Fruit fly (Drosophila melanogaster) whole organism, embryonic: Measurements from ENCODE around the gene CG31267.

ENCODE experiments used
- Adf1 ChIP-seq: fragments of 200-800 bp; sonication (Bioruptor generic); IDR thresholded peaks from 2 replicates; pipeline ENCODE4 v1.3.6; 2022; ENCODE audit warnings: missing biosample characterization, missing genetic modification characterization
- B-H1 ChIP-seq: fragments of 200-800 bp; sonication (Bioruptor generic); IDR thresholded peaks from 3 replicates; pipeline ENCODE4 v1.3.6; 2022; ENCODE audit warnings: missing biosample characterization, missing genetic modification characterization
- Bgb ChIP-seq: fragments of 200-800 bp; sonication (Bioruptor generic); IDR thresholded peaks from 2 replicates; pipeline ENCODE4 v1.3.6; 2022; ENCODE audit warnings: missing biosample characterization, missing genetic modification characterization; ENCODE audit not compliant: partially characterized antibody
- CG11723 ChIP-seq: fragments of 200-800 bp; sonication (Bioruptor generic); optimal IDR thresholded peaks from 2 replicates; lab custom pipeline; 2017; ENCODE audit warnings: missing biosample characterization, mild to moderate bottlenecking, missing genetic modification characterization
- CG1233 ChIP-seq: fragments of 200-800 bp; sonication (Bioruptor generic); optimal IDR thresholded peaks from 4 replicates; lab custom pipeline; 2018; ENCODE audit warnings: missing biosample characterization, mild to moderate bottlenecking, missing genetic modification characterization
- CG14050 ChIP-seq: fragments of 200-800 bp; sonication (Bioruptor generic); IDR thresholded peaks from 3 replicates; pipeline ENCODE4 v1.3.6; 2022; ENCODE audit warnings: missing biosample characterization, missing genetic modification characterization
- CG15514 ChIP-seq: fragments of 200-800 bp; sonication (Bioruptor generic); optimal IDR thresholded peaks from 3 replicates; lab custom pipeline; 2017; ENCODE audit warnings: missing biosample characterization, missing genetic modification characterization, mild to moderate bottlenecking, moderate library complexity, missing genetic modification reagents
- CG16779 ChIP-seq: fragments of 200-800 bp; sonication (Bioruptor generic); IDR thresholded peaks from 2 replicates; pipeline ENCODE4 v1.3.6; 2022; ENCODE audit warnings: missing biosample characterization, missing genetic modification characterization
- CG17186 ChIP-seq: fragments of 200-800 bp; sonication (Bioruptor generic); optimal IDR thresholded peaks from 3 replicates; lab custom pipeline; 2017; ENCODE audit warnings: missing biosample characterization, missing genetic modification reagents, missing genetic modification characterization
- CG17328 ChIP-seq: fragments of 200-800 bp; sonication (Bioruptor generic); IDR thresholded peaks from 2 replicates; pipeline ENCODE4 v1.3.6; 2022; ENCODE audit warnings: missing biosample characterization, missing genetic modification characterization
- CG18262 ChIP-seq: fragments of 200-800 bp; optimal IDR thresholded peaks from 3 replicates; lab custom pipeline; 2019; ENCODE audit warnings: missing biosample characterization, mild to moderate bottlenecking, missing genetic modification characterization, moderate library complexity
- CG18476 ChIP-seq: fragments of 200-800 bp; sonication (Bioruptor generic); optimal IDR thresholded peaks from 2 replicates; lab custom pipeline; 2016; ENCODE audit warnings: missing biosample characterization, mild to moderate bottlenecking, missing genetic modification characterization
- CG2120 ChIP-seq: fragments of 200-800 bp; sonication (Bioruptor generic); optimal IDR thresholded peaks from 3 replicates; lab custom pipeline; 2016; ENCODE audit warnings: missing biosample characterization, missing genetic modification characterization
- CG2875 ChIP-seq: fragments of 200-800 bp; sonication (Bioruptor generic); optimal IDR thresholded peaks from 2 replicates; lab custom pipeline; 2017; ENCODE audit warnings: missing biosample characterization, mild to moderate bottlenecking, missing genetic modification characterization, missing genetic modification reagents
- CG31388 ChIP-seq: fragments of 200-800 bp; sonication (Bioruptor generic); optimal IDR thresholded peaks from 2 replicates; lab custom pipeline; 2016; ENCODE audit warnings: missing biosample characterization, missing genetic modification characterization
- CG4404 ChIP-seq: fragments of 200-800 bp; sonication (Bioruptor generic); IDR thresholded peaks from 2 replicates; pipeline ENCODE4 v1.3.6; 2022; ENCODE audit warnings: missing biosample characterization, missing genetic modification characterization
- CG5953 ChIP-seq: fragments of 200-800 bp; sonication (Bioruptor generic); IDR thresholded peaks from 2 replicates; pipeline ENCODE4 v1.3.6; 2022; ENCODE audit warnings: missing biosample characterization, missing genetic modification characterization
- CG6689 ChIP-seq: fragments of 200-800 bp; sonication (Bioruptor generic); IDR thresholded peaks from 2 replicates; pipeline ENCODE4 v1.3.6; 2022; ENCODE audit warnings: missing biosample characterization, missing genetic modification characterization
- CG6791 ChIP-seq: fragments of 200-800 bp; sonication (Bioruptor generic); IDR thresholded peaks from 3 replicates; pipeline ENCODE4 v1.3.6; 2022; ENCODE audit warnings: missing biosample characterization, missing genetic modification characterization; ENCODE audit not compliant: partially characterized antibody
- CG7745 ChIP-seq: fragments of 200-800 bp; sonication (Bioruptor generic); optimal IDR thresholded peaks from 2 replicates; lab custom pipeline; 2018; ENCODE audit warnings: missing biosample characterization, mild to moderate bottlenecking, missing genetic modification characterization, moderate library complexity
- CG8281 ChIP-seq: fragments of 200-800 bp; sonication (Bioruptor generic); optimal IDR thresholded peaks from 2 replicates; lab custom pipeline; 2018; ENCODE audit warnings: missing biosample characterization, mild to moderate bottlenecking, missing genetic modification characterization, moderate library complexity
- CG9876 ChIP-seq: fragments of 200-800 bp; sonication (Bioruptor generic); optimal IDR thresholded peaks from 2 replicates; lab custom pipeline; 2016; ENCODE audit warnings: missing biosample characterization, missing genetic modification characterization
- D ChIP-seq, 2 experiments: fragments of 200-800 bp in 1 of 2; fragments of >200 bp in 1 of 2; sonication (Bioruptor generic) in 1 of 2; optimal IDR thresholded peaks; 2 replicates in 1 of 2; 3 replicates in 1 of 2; lab custom pipeline; 2017; ENCODE audit warnings: mild to moderate bottlenecking in 1 of 2, missing biosample characterization in 1 of 2, missing genetic modification characterization in 1 of 2, missing genetic modification reagents in 1 of 2
- Hr51 ChIP-seq, 2 experiments: fragments of 200-800 bp; sonication (Bioruptor generic); optimal IDR thresholded peaks; 2 replicates in 1 of 2; 3 replicates in 1 of 2; lab custom pipeline; 2016 to 2018; ENCODE audit warnings: missing biosample characterization in 2 of 2, missing genetic modification characterization in 2 of 2, mild to moderate bottlenecking in 1 of 2, moderate library complexity in 1 of 2
- Mes4 ChIP-seq: fragments of 200-800 bp; sonication (Bioruptor generic); optimal IDR thresholded peaks from 2 replicates; lab custom pipeline; 2016; ENCODE audit warnings: missing biosample characterization, missing genetic modification characterization
- Nf-YA ChIP-seq: fragments of 200-800 bp; sonication (Bioruptor generic); IDR thresholded peaks from 2 replicates; pipeline ENCODE4 v1.3.6; 2022; ENCODE audit warnings: missing biosample characterization, missing genetic modification characterization
- Optix ChIP-seq: fragments of 200-800 bp; sonication (Bioruptor generic); IDR thresholded peaks from 3 replicates; pipeline ENCODE4 v1.3.6; 2022; ENCODE audit warnings: missing biosample characterization, missing genetic modification characterization
- ab ChIP-seq: fragments of 200-800 bp; sonication (Bioruptor generic); optimal IDR thresholded peaks from 2 replicates; lab custom pipeline; 2016; ENCODE audit warnings: missing biosample characterization, missing genetic modification characterization
- aop ChIP-seq: fragments of 200-800 bp; sonication (Bioruptor generic); IDR thresholded peaks from 2 replicates; pipeline ENCODE4 v1.3.6; 2022; ENCODE audit warnings: missing biosample characterization, missing genetic modification characterization
- ash1 ChIP-seq: fragments of 200-800 bp; sonication (Bioruptor generic); optimal IDR thresholded peaks from 2 replicates; lab custom pipeline; 2018; ENCODE audit warnings: missing biosample characterization, mild to moderate bottlenecking, missing genetic modification characterization
- cad ChIP-seq: fragments of >200 bp; optimal IDR thresholded peaks from 2 replicates; lab custom pipeline; 2017; ENCODE audit warnings: missing biosample characterization, missing genetic modification characterization
- caup ChIP-seq: fragments of 200-800 bp; sonication (Bioruptor generic); optimal IDR thresholded peaks from 3 replicates; lab custom pipeline; 2017; ENCODE audit warnings: missing biosample characterization, mild to moderate bottlenecking, missing genetic modification characterization, moderate library complexity; ENCODE audit not compliant: severe bottlenecking
- crc ChIP-seq: fragments of 200-800 bp; sonication (Bioruptor generic); optimal IDR thresholded peaks from 2 replicates; lab custom pipeline; 2016; ENCODE audit warnings: missing biosample characterization, missing genetic modification characterization
- da ChIP-seq: fragments of 200-800 bp; sonication (Bioruptor generic); optimal IDR thresholded peaks from 2 replicates; lab custom pipeline; 2016; ENCODE audit warnings: missing biosample characterization, missing genetic modification characterization
- dpn ChIP-seq, 2 experiments: fragments of 200-800 bp; sonication (Bioruptor generic); optimal IDR thresholded peaks; 3 replicates each; lab custom pipeline; 2016; ENCODE audit warnings: missing biosample characterization in 2 of 2, missing genetic modification characterization in 2 of 2
- h ChIP-seq: fragments of >200 bp; optimal IDR thresholded peaks from 2 replicates; lab custom pipeline; 2017
- hkb ChIP-seq, 2 experiments: fragments of 200-800 bp in 1 of 2; fragments of >200 bp in 1 of 2; sonication (Bioruptor generic) in 1 of 2; IDR thresholded peaks in 1 of 2; optimal IDR thresholded peaks in 1 of 2; 2 replicates each; pipeline versions ENCODE4 v1.3.6 to Lab custom; 2017 to 2022; ENCODE audit warnings: missing biosample characterization in 1 of 2, missing genetic modification characterization in 1 of 2
- jing ChIP-seq: fragments of 200-800 bp; sonication (Bioruptor generic); optimal IDR thresholded peaks from 2 replicates; lab custom pipeline; 2018; ENCODE audit warnings: missing biosample characterization, mild to moderate bottlenecking, missing genetic modification characterization
- klu ChIP-seq: fragments of 200-800 bp; sonication (Bioruptor generic); IDR thresholded peaks from 2 replicates; pipeline ENCODE4 v1.3.6; 2022; ENCODE audit warnings: missing biosample characterization, missing genetic modification characterization
- nom ChIP-seq: fragments of 200-800 bp; sonication (Bioruptor generic); optimal IDR thresholded peaks from 2 replicates; lab custom pipeline; 2017; ENCODE audit warnings: missing biosample characterization, missing genetic modification characterization, mild to moderate bottlenecking, moderate library complexity, missing genetic modification reagents
- pan ChIP-seq, 4 experiments: fragments of >200 bp in 3 of 4; fragments of 200-800 bp in 1 of 4; sonication (Bioruptor generic) in 1 of 4; optimal IDR thresholded peaks in 3 of 4; IDR thresholded peaks in 1 of 4; 2 replicates each; pipeline versions ENCODE4 v1.3.6 to Lab custom; 2017 to 2022; ENCODE audit warnings: missing biosample characterization in 2 of 4, missing genetic modification characterization in 2 of 4, mixed read lengths in 1 of 4
- peb ChIP-seq: fragments of 200-800 bp; sonication (Bioruptor generic); IDR thresholded peaks from 2 replicates; pipeline ENCODE4 v1.3.6; 2022; ENCODE audit warnings: missing biosample characterization, missing genetic modification characterization
- ro ChIP-seq: fragments of 200-800 bp; sonication (Bioruptor generic); IDR thresholded peaks from 2 replicates; pipeline ENCODE4 v1.3.6; 2022; ENCODE audit warnings: missing biosample characterization, missing genetic modification characterization
- tio ChIP-seq: fragments of 200-800 bp; sonication (Bioruptor generic); optimal IDR thresholded peaks from 2 replicates; lab custom pipeline; 2017; ENCODE audit warnings: missing biosample characterization, missing genetic modification characterization, inconsistent platforms
- tll ChIP-seq, 2 experiments: fragments of 200-800 bp in 1 of 2; fragments of >200 bp in 1 of 2; sonication (Bioruptor generic) in 1 of 2; optimal IDR thresholded peaks; 2 replicates each; lab custom pipeline; 2017 to 2019; ENCODE audit warnings: missing biosample characterization in 2 of 2, missing genetic modification characterization in 2 of 2, mild to moderate bottlenecking in 1 of 2, moderate library complexity in 1 of 2
- toy ChIP-seq: fragments of 200-800 bp; sonication (Bioruptor generic); IDR thresholded peaks from 2 replicates; pipeline ENCODE4 v1.3.6; 2022; ENCODE audit warnings: missing biosample characterization, missing genetic modification characterization
- yki ChIP-seq: fragments of >200 bp; optimal IDR thresholded peaks from 3 replicates; lab custom pipeline; 2018
- zen2 ChIP-seq: fragments of 200-800 bp; sonication (Bioruptor generic); IDR thresholded peaks from 3 replicates; pipeline ENCODE4 v1.3.6; 2022; ENCODE audit warnings: missing biosample characterization, missing genetic modification characterization; ENCODE audit not compliant: partially characterized antibody
- zfh2 ChIP-seq: fragments of 200-800 bp; sonication (Bioruptor generic); optimal IDR thresholded peaks from 2 replicates; lab custom pipeline; 2016; ENCODE audit warnings: missing biosample characterization, missing genetic modification characterization

CG31267 gene

dm6 chr3R:17117607-17118327 is 16.2 kb upstream of the CG31267 start (continued):
- 0 out of 3 replicates have a peak, but pooled peaks have one; percentile 35 for TF ChIP-seq Optix (GFP tag; lab: Robert Waterston, UW)
- TF ChIP-seq dpn (GFP tag; optimal IDR thresholded peaks at IDR 0.05; lab: Kevin White, UChicago), result no peak
- TF ChIP-seq Bgb (GFP tag; lab: Robert Waterston, UW), result no peak
- peak; percentile 17 for TF ChIP-seq tio (GFP tag; lab: Kevin White, UChicago)
- no peak for TF ChIP-seq toy
- no peak for TF ChIP-seq cad (GFP tag; lab: Kevin White, UChicago)
- no peak for TF ChIP-seq hkb (optimal IDR thresholded peaks at IDR 0.05; lab: Kevin White, UChicago)
- no peak for TF ChIP-seq hkb (GFP tag; IDR thresholded peaks at IDR 0.05; lab: Robert Waterston, UW)
- TF ChIP-seq caup (GFP tag; lab: Kevin White, UChicago), result no peak
- no peak for TF ChIP-seq klu (GFP tag; lab: Robert Waterston, UW)
- TF ChIP-seq zfh2 (GFP tag; lab: Kevin White, UChicago), result no peak
- no peak for TF ChIP-seq pan (optimal IDR thresholded peaks at IDR 0.05; lab: Kevin White, UChicago)
- TF ChIP-seq pan (GFP tag; optimal IDR thresholded peaks at IDR 0.05 in 1 of 2, IDR thresholded peaks at IDR 0.05 in 1 of 2), result no peak
- TF ChIP-seq jing (GFP tag; lab: Kevin White, UChicago), result no peak
- no peak for TF ChIP-seq CG4404
- TF ChIP-seq zen2 (GFP tag; lab: Robert Waterston, UW), result no peak
- no peak for TF ChIP-seq CG31388 (GFP tag; lab: Kevin White, UChicago)
- peak; percentile 25 for TF ChIP-seq nom (GFP tag; lab: Kevin White, UChicago)
- TF ChIP-seq ro (GFP tag; lab: Robert Waterston, UW), result no peak
- TF ChIP-seq CG16779 (GFP tag; lab: Robert Waterston, UW), result no peak
- no peak for TF ChIP-seq Adf1 (GFP tag; lab: Robert Waterston, UW)
- peak; percentile 4 for TF ChIP-seq CG2120
- 0 out of 2 replicates have a peak, but pooled peaks have one; percentile 8 for TF ChIP-seq CG6689 (GFP tag; lab: Robert Waterston, UW)
- no peak for TF ChIP-seq Hr51 (GFP tag; optimal IDR thresholded peaks at IDR 0.05; lab: Kevin White, UChicago)
- TF ChIP-seq CG11723 (GFP tag; lab: Kevin White, UChicago), result no peak
- no peak for TF ChIP-seq peb
- no peak for TF ChIP-seq yki (lab: Kevin White, UChicago)
- TF ChIP-seq aop (GFP tag; lab: Robert Waterston, UW), result no peak
- no peak for TF ChIP-seq B-H1
- no peak for TF ChIP-seq da (GFP tag; lab: Kevin White, UChicago)
- no peak for TF ChIP-seq CG9876 (GFP tag; lab: Kevin White, UChicago)
- TF ChIP-seq h (lab: Kevin White, UChicago), result no peak
- TF ChIP-seq crc (GFP tag; lab: Kevin White, UChicago), result no peak
- TF ChIP-seq tll (GFP tag; optimal IDR thresholded peaks at IDR 0.05; lab: Kevin White, UChicago), result no peak
- no peak for TF ChIP-seq CG18476 (GFP tag; lab: Kevin White, UChicago)
- TF ChIP-seq CG18262 (tag; lab: Kevin White, UChicago), result peak; percentile 75
- no peak for TF ChIP-seq CG14050 (GFP tag; lab: Robert Waterston, UW)
- TF ChIP-seq CG7745, result no peak
- no peak for TF ChIP-seq CG15514 (GFP tag; lab: Kevin White, UChicago)
- no peak for TF ChIP-seq CG1233 (GFP tag; lab: Kevin White, UChicago)
- no peak for TF ChIP-seq D (optimal IDR thresholded peaks at IDR 0.05; lab: Kevin White, UChicago)
- TF ChIP-seq D (GFP tag; optimal IDR thresholded peaks at IDR 0.05; lab: Kevin White, UChicago), result peak; percentile 30
- no peak for TF ChIP-seq CG8281 (tag; lab: Kevin White, UChicago)
- TF ChIP-seq CG17328 (GFP tag; lab: Robert Waterston, UW), result no peak
- TF ChIP-seq CG17186, result no peak
- TF ChIP-seq ash1 (GFP tag; lab: Kevin White, UChicago), result no peak
- TF ChIP-seq Mes4 (GFP tag; lab: Kevin White, UChicago), result no peak
- no peak for TF ChIP-seq ab (GFP tag; lab: Kevin White, UChicago)
- no peak for TF ChIP-seq CG2875 (GFP tag; lab: Kevin White, UChicago)
- TF ChIP-seq CG5953 (GFP tag; lab: Robert Waterston, UW), result no peak
- TF ChIP-seq Nf-YA (GFP tag; lab: Robert Waterston, UW), result no peak
- 0 out of 3 replicates have a peak, but pooled peaks have one; percentile 61 for TF ChIP-seq CG6791 (GFP tag; lab: Robert Waterston, UW)
